Worm (Caenorhabditis elegans) whole organism, midembryonic: ENCODE measurements around the gene T07G12.2.

Experiments used
- T22C8.4 ChIP-seq: fragments of 200-800 bp; sonication (Bioruptor generic); IDR thresholded peaks from 2 replicates; pipeline ENCODE4 v1.3.6; 2022; ENCODE audit warnings: missing genetic modification characterization, missing compliant biosample characterization
- cog-1 ChIP-seq: sonication (generic microtip); optimal IDR thresholded peaks from 2 replicates; lab custom pipeline; 2016; ENCODE audit warnings: missing genetic modification characterization, missing compliant biosample characterization
- flt-1 ChIP-seq: fragments of 200-800 bp; sonication (Bioruptor generic); IDR thresholded peaks from 2 replicates; pipeline ENCODE4 v1.3.6; 2022; ENCODE audit warnings: missing genetic modification characterization, missing compliant biosample characterization
- klf-2 ChIP-seq: fragments of 200-800 bp; sonication (Bioruptor generic); conservative IDR thresholded peaks from 2 replicates; pipeline ENCODE4 v1.3.6; 2022; ENCODE audit warnings: missing genetic modification reagents, missing genetic modification characterization, missing compliant biosample characterization
- med-1 ChIP-seq: sonication (generic microtip); optimal IDR thresholded peaks from 2 replicates; lab custom pipeline; 2017; ENCODE audit warnings: missing genetic modification characterization, mild to moderate bottlenecking, missing compliant biosample characterization, antibody characterized with exemption, missing genetic modification reagents; ENCODE audit not compliant: insufficient read depth
- ref-1 ChIP-seq: fragments of 200-800 bp; sonication (Bioruptor generic); conservative IDR thresholded peaks from 2 replicates; pipeline ENCODE4 v1.3.6; 2022; ENCODE audit warnings: missing genetic modification reagents, missing genetic modification characterization, missing compliant biosample characterization
- tab-1 ChIP-seq: fragments of 200-800 bp; sonication (Bioruptor generic); IDR thresholded peaks from 2 replicates; pipeline ENCODE4 v1.3.6; 2022; ENCODE audit warnings: missing genetic modification characterization, missing compliant biosample characterization
- ztf-23 ChIP-seq: fragments of 200-800 bp; sonication (Bioruptor generic); IDR thresholded peaks from 2 replicates; pipeline ENCODE4 v1.3.6; 2022; ENCODE audit warnings: missing genetic modification reagents, missing genetic modification characterization, missing compliant biosample characterization
- ztf-29 ChIP-seq: fragments of 200-800 bp; sonication (Bioruptor generic); IDR thresholded peaks from 2 replicates; pipeline ENCODE4 v1.3.6; 2022; ENCODE audit warnings: missing genetic modification reagents, missing genetic modification characterization, missing compliant biosample characterization

T07G12.2 gene

DNA sequence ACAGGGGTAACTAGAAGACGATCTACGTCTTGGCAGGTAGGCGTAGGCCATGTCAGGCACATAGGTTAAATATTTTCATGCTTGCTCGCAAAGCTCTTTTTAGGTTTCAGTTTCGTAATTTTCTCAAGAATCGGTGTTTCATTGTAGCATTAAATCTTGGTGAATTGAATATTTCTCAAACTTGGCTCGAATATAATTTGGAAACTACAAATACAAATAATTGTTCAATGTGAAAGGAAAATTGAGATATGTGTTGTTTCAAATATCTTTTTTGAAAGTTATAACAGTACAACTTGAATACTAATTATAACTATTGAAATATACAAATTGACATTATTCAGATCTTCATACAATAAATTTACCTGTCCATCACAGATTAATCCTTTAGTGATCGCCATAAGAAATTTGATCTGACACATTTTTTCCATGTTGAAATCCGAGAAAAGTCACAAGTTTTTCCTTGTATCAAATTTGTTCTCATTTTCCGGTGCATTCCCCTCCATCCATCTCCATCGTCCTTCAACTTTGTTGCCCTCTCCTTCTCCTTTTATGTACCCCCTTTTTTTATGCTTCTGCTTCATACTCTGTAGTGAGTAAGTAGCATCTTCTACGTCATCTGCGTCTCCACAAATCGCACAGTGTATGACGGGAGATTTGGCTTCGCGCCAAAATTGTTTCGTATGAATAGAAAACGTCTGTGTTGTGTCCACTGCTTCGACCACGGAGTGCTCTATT lies 6.2 kb upstream of the T07G12.2 start, which contains the start of gene C02F4.5:
Gene C02F4.5, minus strand, starts transcription at position 51 of the 735 bp plus-strand sequence.
- TF ChIP-seq ztf-23 (GFP tag; lab: Robert Waterston, UW) (no peak), cog-1 (tag; lab: Kevin White, UChicago) (no peak), T22C8.4 (GFP tag; lab: Robert Waterston, UW) (no peak), med-1 (no peak), klf-2 (no peak), tab-1 (GFP tag; lab: Robert Waterston, UW) (no peak), ztf-29 (no peak), ref-1 (GFP tag; lab: Robert Waterston, UW) (no peak), flt-1 (GFP tag; lab: Robert Waterston, UW) (no peak)

ce11 chrIV:10533639-10534038 lies 3.1 kb downstream of the T07G12.2 start, which contains the start of gene T07G12.3:
T07G12.3 (plus strand) TSS chrIV:10533939.
- TF ChIP-seq ztf-29, result no peak
- no peak for TF ChIP-seq flt-1 (GFP tag; lab: Robert Waterston, UW)
- no peak for TF ChIP-seq T22C8.4 (GFP tag; lab: Robert Waterston, UW)
- no peak for TF ChIP-seq cog-1 (tag; lab: Kevin White, UChicago)
- no peak for TF ChIP-seq ref-1 (GFP tag; lab: Robert Waterston, UW)
- TF ChIP-seq klf-2, result no peak
- TF ChIP-seq tab-1 (GFP tag; lab: Robert Waterston, UW), result no peak
- TF ChIP-seq med-1, result no peak

ce11 chrIV:10538584-10538983 lies 8.1 kb downstream of the T07G12.2 start, which contains the start of gene T07G12.4:
T07G12.4 (minus strand) TSS chrIV:10538684.
- TF ChIP-seq tab-1 (GFP tag; lab: Robert Waterston, UW) (no peak), ref-1 (GFP tag; lab: Robert Waterston, UW) (no peak), ztf-29 (no peak), cog-1 (tag; lab: Kevin White, UChicago) (no peak), flt-1 (GFP tag; lab: Robert Waterston, UW) (no peak)

DNA sequence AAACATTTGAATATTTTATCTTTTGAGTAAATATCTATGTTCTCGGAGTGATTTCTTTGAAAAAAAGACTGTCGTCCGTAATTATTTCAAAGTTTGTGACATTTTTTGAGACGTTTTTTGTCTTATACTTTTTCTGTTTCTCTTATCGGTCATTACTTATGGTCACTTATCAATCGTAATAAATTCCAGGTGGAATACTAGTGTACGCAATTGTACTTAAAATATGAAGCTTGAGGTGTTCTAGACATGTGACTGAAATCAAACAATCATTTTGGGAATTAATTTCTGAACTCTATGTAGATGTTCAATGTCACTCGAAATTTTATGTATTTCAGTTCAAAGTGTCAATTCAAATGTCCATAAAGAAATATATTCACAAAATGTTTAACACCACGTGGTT lies 11.8 kb downstream of the T07G12.2 start:
- TF ChIP-seq flt-1 (GFP tag; lab: Robert Waterston, UW) (no peak), cog-1 (tag; lab: Kevin White, UChicago) (no peak), ztf-23 (GFP tag; lab: Robert Waterston, UW) (no peak), tab-1 (GFP tag; lab: Robert Waterston, UW) (no peak), ref-1 (GFP tag; lab: Robert Waterston, UW) (no peak)

- TF ChIP-seq med-1, result no peak
- TF ChIP-seq ztf-29, result no peak
- no peak for TF ChIP-seq tab-1 (GFP tag; lab: Robert Waterston, UW)
- TF ChIP-seq ref-1 (GFP tag; lab: Robert Waterston, UW), result no peak
- no peak for TF ChIP-seq ztf-23 (GFP tag; lab: Robert Waterston, UW)
- no peak for TF ChIP-seq cog-1 (tag; lab: Kevin White, UChicago)
- TF ChIP-seq T22C8.4 (GFP tag; lab: Robert Waterston, UW), result no peak
- no peak for TF ChIP-seq klf-2
- TF ChIP-seq flt-1 (GFP tag; lab: Robert Waterston, UW), result no peak
Measured at ce11 chrIV:10543361-10543760, 12.9 kb downstream of the T07G12.2 start.

DNA sequence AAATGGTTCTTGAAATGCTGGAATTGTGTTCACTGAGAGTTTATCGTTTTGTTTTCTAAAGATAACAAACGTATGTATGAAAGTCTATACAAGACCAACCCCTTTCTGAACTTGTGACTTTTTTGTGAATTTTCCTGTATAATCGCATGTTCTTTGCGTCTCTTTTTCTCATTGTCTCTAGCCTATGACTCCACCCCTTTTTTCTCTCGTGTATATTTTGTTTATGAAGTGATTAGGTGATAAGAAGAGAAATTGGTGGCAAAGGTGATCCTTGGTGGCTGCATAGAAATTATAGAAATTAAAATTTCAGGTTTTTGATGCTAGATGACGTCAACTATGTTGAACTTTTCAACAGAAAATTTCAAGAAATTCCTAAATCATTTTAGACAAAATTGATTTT lies 14.5 kb downstream of the T07G12.2 start, which contains the start of gene T07G12.5:
Gene T07G12.5, minus strand, starts transcription at position 101 of the 400 bp plus-strand sequence.
- TF ChIP-seq ref-1 (GFP tag; lab: Robert Waterston, UW), result no peak
- no peak for TF ChIP-seq flt-1 (GFP tag; lab: Robert Waterston, UW)
- TF ChIP-seq ztf-23 (GFP tag; lab: Robert Waterston, UW), result no peak
- no peak for TF ChIP-seq ztf-29
- TF ChIP-seq tab-1 (GFP tag; lab: Robert Waterston, UW), result no peak
- TF ChIP-seq cog-1 (tag; lab: Kevin White, UChicago), result no peak
- TF ChIP-seq klf-2, result no peak
- no peak for TF ChIP-seq med-1
- TF ChIP-seq T22C8.4 (GFP tag; lab: Robert Waterston, UW), result no peak

DNA sequence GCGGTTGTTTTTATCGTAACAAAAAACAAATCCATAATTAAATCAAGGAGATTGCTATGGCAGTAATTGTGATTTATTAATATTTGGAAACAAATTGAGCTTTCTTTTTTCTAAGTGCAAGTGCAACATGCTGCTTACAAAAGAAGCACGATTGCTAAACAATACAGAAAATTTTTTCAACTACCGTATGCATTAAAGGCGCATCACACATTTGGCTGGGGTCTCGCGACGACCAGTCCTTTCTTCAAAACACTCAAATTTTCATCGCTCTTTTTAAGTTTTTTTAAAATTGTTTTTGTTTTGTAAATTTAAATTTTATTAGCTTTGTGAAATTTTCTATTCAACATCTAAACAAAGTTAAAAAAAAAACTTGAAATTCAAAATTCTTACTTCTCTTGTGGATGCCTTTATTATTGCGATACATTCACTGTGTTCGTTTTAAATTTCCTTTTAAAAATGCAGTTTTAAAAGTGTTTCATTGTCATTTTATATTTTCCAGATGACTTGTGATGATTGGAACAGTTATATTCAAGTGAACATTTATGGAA lies 16.2 kb downstream of the T07G12.2 start, which contains the start of gene zim-1:
Gene zim-1, plus strand, starts transcription at position 498 of the 548 bp plus-strand sequence.
- no peak for TF ChIP-seq med-1

DNA sequence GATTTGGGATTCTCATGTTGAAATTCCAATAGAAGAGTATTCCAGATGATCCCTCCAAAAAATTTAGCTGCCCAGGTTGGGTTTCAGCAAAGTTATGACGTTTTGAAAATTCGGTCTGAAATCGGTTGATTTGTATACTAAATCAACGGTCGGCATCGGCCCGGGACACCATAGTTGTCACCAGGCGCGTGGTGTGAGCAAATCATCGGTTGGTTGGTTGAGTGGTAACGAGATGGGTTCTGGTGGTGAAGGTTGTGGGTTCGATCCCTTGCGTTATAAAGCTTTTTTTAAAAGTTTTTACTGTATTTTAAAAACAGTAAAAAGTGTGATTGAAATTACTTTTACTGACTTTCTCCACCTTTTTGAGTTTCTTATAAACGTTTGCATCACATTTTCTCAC lies 18.0 kb downstream of the T07G12.2 start:
- TF ChIP-seq tab-1 (GFP tag; lab: Robert Waterston, UW) (0 out of 2 replicates have a peak, but pooled peaks have one; percentile 53), ref-1 (GFP tag; lab: Robert Waterston, UW) (peak; percentile 62)

DNA sequence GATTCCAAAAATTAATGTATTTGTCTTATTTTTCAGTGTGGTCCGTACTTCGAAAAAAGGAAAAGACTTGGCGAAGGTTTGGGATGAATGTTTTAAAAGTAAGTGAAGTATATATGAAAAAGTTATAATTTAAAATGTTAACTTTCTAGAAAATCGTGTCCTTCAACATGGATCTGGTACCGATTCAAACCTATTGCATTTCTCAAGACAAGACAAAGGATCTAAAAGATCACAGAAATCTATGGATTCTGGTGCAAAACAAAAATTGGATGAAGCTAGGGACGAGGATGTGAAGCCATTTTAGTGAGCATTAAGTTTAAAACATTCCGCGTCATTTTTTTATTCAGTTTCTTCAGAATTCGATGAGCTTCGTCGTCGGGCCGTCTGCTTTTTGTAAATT lies 24.4 kb downstream of the T07G12.2 start, which contains the start of gene zim-2:
Gene zim-2, plus strand, starts transcription at position 301 of the 400 bp plus-strand sequence.
- TF ChIP-seq tab-1 (GFP tag; lab: Robert Waterston, UW), result no peak
- no peak for TF ChIP-seq cog-1 (tag; lab: Kevin White, UChicago)
- no peak for TF ChIP-seq flt-1 (GFP tag; lab: Robert Waterston, UW)
- no peak for TF ChIP-seq ztf-29
- no peak for TF ChIP-seq ztf-23 (GFP tag; lab: Robert Waterston, UW)
- no peak for TF ChIP-seq klf-2
- no peak for TF ChIP-seq med-1
- TF ChIP-seq T22C8.4 (GFP tag; lab: Robert Waterston, UW), result no peak
- no peak for TF ChIP-seq ref-1 (GFP tag; lab: Robert Waterston, UW)

ce11 chrIV:10558415-10558814 lies 27.9 kb downstream of the T07G12.2 start, which contains the start of gene zim-3:
zim-3 (plus strand) TSS chrIV:10558715.
- TF ChIP-seq T22C8.4 (GFP tag; lab: Robert Waterston, UW) (no peak), tab-1 (GFP tag; lab: Robert Waterston, UW) (no peak), cog-1 (tag; lab: Kevin White, UChicago) (no peak), ztf-29 (no peak), ztf-23 (GFP tag; lab: Robert Waterston, UW) (no peak), klf-2 (no peak), med-1 (no peak), flt-1 (GFP tag; lab: Robert Waterston, UW) (no peak), ref-1 (GFP tag; lab: Robert Waterston, UW) (no peak)
